Worm (Caenorhabditis elegans) whole organism, L1 larva: Measurements from ENCODE around the gene T27A8.2.
A peak's percentile ranks its signal among the peaks of the same experiment; 100 is the strongest.

Experiments used
- alr-1 ChIP-seq: fragments of 200-800 bp; sonication (Bioruptor generic); optimal IDR thresholded peaks from 2 replicates; lab custom pipeline; 2018; ENCODE audit warnings: borderline replicate concordance, mild to moderate bottlenecking, missing genetic modification characterization, missing compliant biosample characterization
- elt-2 ChIP-seq: sonication (generic microtip); optimal IDR thresholded peaks from 2 replicates; lab custom pipeline; 2016; ENCODE audit warnings: missing genetic modification characterization, mild to moderate bottlenecking, inconsistent platforms, missing compliant biosample characterization, missing genetic modification reagents
- elt-3 ChIP-seq, 6 experiments: fragments of 150-350 bp in 1 of 6; sonication (generic microtip); optimal IDR thresholded peaks; 2 replicates each; lab custom pipeline; 2017 to 2018; ENCODE audit warnings: missing biosample characterization in 6 of 6, missing genetic modification characterization in 6 of 6, inconsistent platforms in 1 of 6
- fkh-10 ChIP-seq: sonication (generic microtip); optimal IDR thresholded peaks from 2 replicates; lab custom pipeline; 2017; ENCODE audit warnings: missing biosample characterization, missing genetic modification reagents, missing genetic modification characterization
- irx-1 ChIP-seq: sonication (generic microtip); optimal IDR thresholded peaks from 2 replicates; lab custom pipeline; 2016; ENCODE audit warnings: missing genetic modification characterization, missing compliant biosample characterization
- mep-1 ChIP-seq: fragments of 150-350 bp; optimal IDR thresholded peaks from 2 replicates; lab custom pipeline; 2014; ENCODE audit warnings: missing biosample characterization, missing genetic modification characterization
- nhr-28 ChIP-seq: fragments of 150-350 bp; optimal IDR thresholded peaks from 2 replicates; lab custom pipeline; 2014; ENCODE audit warnings: missing biosample characterization, missing genetic modification characterization
- nhr-77 ChIP-seq: fragments of 150-350 bp; optimal IDR thresholded peaks from 2 replicates; lab custom pipeline; 2014; ENCODE audit warnings: missing biosample characterization, missing genetic modification characterization
- nhr-90 ChIP-seq: sonication (generic microtip); optimal IDR thresholded peaks from 2 replicates; lab custom pipeline; 2016; ENCODE audit warnings: mild to moderate bottlenecking, missing genetic modification characterization, missing compliant biosample characterization; ENCODE audit not compliant: poor library complexity
- snpc-4 ChIP-seq: fragments of 150-350 bp; optimal IDR thresholded peaks from 2 replicates; lab custom pipeline; 2014; ENCODE audit warnings: missing biosample characterization, missing genetic modification characterization
- unc-98 ChIP-seq: fragments of 200-800 bp; sonication (Bioruptor generic); IDR thresholded peaks from 2 replicates; pipeline ENCODE4 v1.3.6; 2022; ENCODE audit warnings: missing genetic modification characterization, missing compliant biosample characterization
- ztf-11 ChIP-seq, 2 experiments: sonication (generic microtip); optimal IDR thresholded peaks; 2 replicates each; lab custom pipeline; 2016 to 2017; ENCODE audit warnings: missing genetic modification characterization in 2 of 2, missing biosample characterization in 1 of 2, missing compliant biosample characterization in 1 of 2

DNA sequence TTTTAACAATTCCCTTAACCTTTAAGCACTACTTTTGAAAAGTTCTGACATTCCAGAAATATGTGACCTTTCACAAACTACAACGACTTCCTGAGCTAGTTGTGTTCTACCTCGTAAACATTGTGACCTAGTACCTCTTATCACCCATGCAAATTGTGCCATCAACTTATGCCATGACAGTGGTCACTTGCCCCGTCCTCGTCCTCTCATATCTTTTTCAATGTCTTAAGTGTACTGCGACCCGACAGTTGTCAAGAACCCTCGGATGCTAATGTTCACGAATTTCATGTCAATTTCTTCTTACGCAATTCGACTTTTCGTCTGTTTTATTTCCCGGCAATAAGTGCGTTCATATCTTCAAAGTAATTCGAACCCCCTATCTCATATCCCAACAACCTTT lies 29.1 kb upstream of the T27A8.2 start:
- TF ChIP-seq alr-1 (tag; lab: Kevin White, UChicago) (no peak), snpc-4 (tag; lab: Kevin White, UChicago) (no peak), nhr-77 (tag; lab: Kevin White, UChicago) (no peak), nhr-90 (tag; lab: Kevin White, UChicago) (no peak), elt-3 (tag; optimal IDR thresholded peaks at IDR 0.05; lab: Kevin White, UChicago) (no peak), irx-1 (tag; lab: Kevin White, UChicago) (no peak), elt-2 (peak; percentile 4), nhr-28 (tag; lab: Kevin White, UChicago) (no peak), mep-1 (tag; lab: Kevin White, UChicago) (no peak), ztf-11 (tag; optimal IDR thresholded peaks at IDR 0.05; lab: Kevin White, UChicago) (no peak), unc-98 (GFP tag; lab: Robert Waterston, UW) (no peak), fkh-10 (GFP tag; lab: Kevin White, UChicago) (no peak)
